Worm (Caenorhabditis elegans) whole organism, midembryonic: ENCODE data around the gene bed-2.

ENCODE experiments used
- T22C8.4 ChIP-seq: fragments of 200-800 bp; sonication (Bioruptor generic); IDR thresholded peaks from 2 replicates; pipeline ENCODE4 v1.3.6; 2022; ENCODE audit warnings: missing genetic modification characterization, missing compliant biosample characterization
- cog-1 ChIP-seq: sonication (generic microtip); optimal IDR thresholded peaks from 2 replicates; lab custom pipeline; 2016; ENCODE audit warnings: missing genetic modification characterization, missing compliant biosample characterization
- flt-1 ChIP-seq: fragments of 200-800 bp; sonication (Bioruptor generic); IDR thresholded peaks from 2 replicates; pipeline ENCODE4 v1.3.6; 2022; ENCODE audit warnings: missing genetic modification characterization, missing compliant biosample characterization
- klf-2 ChIP-seq: fragments of 200-800 bp; sonication (Bioruptor generic); conservative IDR thresholded peaks from 2 replicates; pipeline ENCODE4 v1.3.6; 2022; ENCODE audit warnings: missing genetic modification reagents, missing genetic modification characterization, missing compliant biosample characterization
- med-1 ChIP-seq: sonication (generic microtip); optimal IDR thresholded peaks from 2 replicates; lab custom pipeline; 2017; ENCODE audit warnings: missing genetic modification characterization, mild to moderate bottlenecking, missing compliant biosample characterization, antibody characterized with exemption, missing genetic modification reagents; ENCODE audit not compliant: insufficient read depth
- ref-1 ChIP-seq: fragments of 200-800 bp; sonication (Bioruptor generic); conservative IDR thresholded peaks from 2 replicates; pipeline ENCODE4 v1.3.6; 2022; ENCODE audit warnings: missing genetic modification reagents, missing genetic modification characterization, missing compliant biosample characterization
- tab-1 ChIP-seq: fragments of 200-800 bp; sonication (Bioruptor generic); IDR thresholded peaks from 2 replicates; pipeline ENCODE4 v1.3.6; 2022; ENCODE audit warnings: missing genetic modification characterization, missing compliant biosample characterization
- ztf-23 ChIP-seq: fragments of 200-800 bp; sonication (Bioruptor generic); IDR thresholded peaks from 2 replicates; pipeline ENCODE4 v1.3.6; 2022; ENCODE audit warnings: missing genetic modification reagents, missing genetic modification characterization, missing compliant biosample characterization
- ztf-29 ChIP-seq: fragments of 200-800 bp; sonication (Bioruptor generic); IDR thresholded peaks from 2 replicates; pipeline ENCODE4 v1.3.6; 2022; ENCODE audit warnings: missing genetic modification reagents, missing genetic modification characterization, missing compliant biosample characterization

Gene bed-2

DNA sequence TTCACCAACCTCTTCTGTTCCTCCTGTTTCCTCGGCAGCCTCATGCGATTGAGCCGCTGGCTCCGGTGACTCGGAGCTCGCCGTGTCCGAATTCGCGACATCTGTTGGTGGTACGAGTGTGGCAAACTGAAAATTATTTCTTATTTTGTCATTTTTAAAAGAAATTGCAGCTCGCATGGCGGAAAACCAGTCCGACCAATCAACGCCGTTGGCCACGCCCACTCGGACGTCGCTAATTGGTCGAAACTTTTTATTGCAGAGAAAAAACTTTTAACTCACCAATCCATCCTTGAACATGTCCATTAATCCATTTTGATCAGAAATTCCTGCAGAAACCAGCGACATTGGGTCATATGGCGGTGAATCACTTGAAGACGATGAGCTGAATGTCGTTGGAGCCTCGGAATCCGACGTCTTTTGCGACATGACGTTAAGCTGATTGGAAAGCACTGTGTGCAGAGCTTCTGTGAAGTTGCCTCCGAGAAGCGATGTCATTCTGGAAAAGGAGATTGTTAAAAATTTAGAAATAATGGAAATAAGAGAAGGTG, at the start of gene bed-2:
Gene bed-2 (minus strand): TSS at position 498 of the 548 bp plus-strand sequence.
- no peak for TF ChIP-seq med-1
- no peak for TF ChIP-seq tab-1 (GFP tag; lab: Robert Waterston, UW)
- no peak for TF ChIP-seq ztf-29 (GFP tag; lab: Robert Waterston, UW)
- TF ChIP-seq ztf-23 (GFP tag; lab: Robert Waterston, UW) = no peak

DNA sequence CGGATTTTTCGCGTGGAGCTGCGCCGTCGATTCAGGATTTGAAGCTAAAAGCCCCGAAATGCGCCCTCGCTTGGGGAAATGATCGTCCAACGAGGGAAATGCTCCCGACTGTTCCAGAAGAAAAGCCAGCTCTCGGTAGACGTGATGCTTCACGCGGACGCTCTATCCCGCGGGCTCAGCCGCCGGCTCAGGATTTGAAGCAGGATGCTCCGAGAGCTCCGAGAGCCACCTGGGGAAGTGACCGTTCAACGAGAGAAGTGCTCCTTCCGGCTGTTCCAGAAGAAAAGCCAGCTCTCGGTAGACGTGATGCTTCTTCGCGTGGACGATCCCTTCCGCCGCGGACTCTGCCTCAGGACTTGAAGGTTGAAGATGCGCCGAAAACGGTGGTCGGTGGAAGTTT, 40.2 kb upstream of the bed-2 start:
- no peak for TF ChIP-seq klf-2 (GFP tag; lab: Robert Waterston, UW)
- no peak for TF ChIP-seq ref-1 (GFP tag; lab: Robert Waterston, UW)
- TF ChIP-seq med-1 = no peak
- TF ChIP-seq ztf-23 (GFP tag; lab: Robert Waterston, UW) = no peak
- no peak for TF ChIP-seq tab-1 (GFP tag; lab: Robert Waterston, UW)
- no peak for TF ChIP-seq cog-1 (tag; lab: Kevin White, UChicago)
- no peak for TF ChIP-seq flt-1 (GFP tag; lab: Robert Waterston, UW)
- no peak for TF ChIP-seq ztf-29 (GFP tag; lab: Robert Waterston, UW)
- TF ChIP-seq T22C8.4 (GFP tag; lab: Robert Waterston, UW) = no peak

DNA sequence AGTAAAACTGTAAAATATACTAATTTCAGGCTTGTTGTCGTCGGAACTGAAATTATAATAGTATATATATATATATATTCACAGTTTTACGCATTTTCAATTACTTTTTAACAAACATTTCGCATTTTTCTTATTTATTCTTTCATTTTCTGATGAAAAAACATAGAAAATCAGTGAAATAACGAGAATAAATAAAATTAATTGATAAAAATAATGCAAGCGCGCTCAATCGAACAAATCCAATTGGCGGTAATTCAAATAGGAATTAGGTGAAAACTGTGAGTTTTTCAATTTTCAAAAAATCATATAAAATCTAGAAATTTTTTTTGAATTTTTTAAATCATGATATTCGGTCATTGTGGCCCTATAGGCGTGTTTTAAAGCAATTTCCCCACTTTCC, 39.5 kb upstream of the bed-2 start:
- no peak for TF ChIP-seq ztf-23 (GFP tag; lab: Robert Waterston, UW)
- no peak for TF ChIP-seq cog-1 (tag; lab: Kevin White, UChicago)
- no peak for TF ChIP-seq T22C8.4 (GFP tag; lab: Robert Waterston, UW)
- TF ChIP-seq med-1 = no peak
- TF ChIP-seq flt-1 (GFP tag; lab: Robert Waterston, UW) = no peak
- no peak for TF ChIP-seq tab-1 (GFP tag; lab: Robert Waterston, UW)
- no peak for TF ChIP-seq klf-2 (GFP tag; lab: Robert Waterston, UW)
- TF ChIP-seq ref-1 (GFP tag; lab: Robert Waterston, UW) = no peak
- TF ChIP-seq ztf-29 (GFP tag; lab: Robert Waterston, UW) = no peak

DNA sequence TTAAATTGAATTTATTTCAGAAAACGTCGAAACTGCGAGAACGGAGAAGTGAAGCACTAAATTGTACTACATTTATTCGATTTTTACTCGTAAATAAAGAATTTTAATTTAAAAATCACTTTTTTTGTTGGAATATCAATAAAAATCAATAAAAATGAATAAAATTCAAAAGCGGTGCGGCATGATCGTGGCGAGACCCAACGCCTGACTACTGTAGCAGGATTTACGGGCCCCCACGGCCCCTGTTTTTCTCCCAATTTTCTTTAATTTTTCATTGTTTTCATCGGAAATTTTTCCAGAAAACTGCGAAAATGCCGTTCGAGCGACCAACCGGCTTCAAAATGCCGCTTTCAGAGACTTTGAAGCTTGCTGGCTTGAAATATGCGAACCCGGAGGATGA, 38.2 kb upstream of the bed-2 start, which contains the start of gene Y66D12A.19:
Gene Y66D12A.19 (plus strand): TSS at position 266 of the 400 bp plus-strand sequence.
- TF ChIP-seq klf-2 (GFP tag; lab: Robert Waterston, UW) (no peak), ztf-29 (GFP tag; lab: Robert Waterston, UW) (no peak)

DNA sequence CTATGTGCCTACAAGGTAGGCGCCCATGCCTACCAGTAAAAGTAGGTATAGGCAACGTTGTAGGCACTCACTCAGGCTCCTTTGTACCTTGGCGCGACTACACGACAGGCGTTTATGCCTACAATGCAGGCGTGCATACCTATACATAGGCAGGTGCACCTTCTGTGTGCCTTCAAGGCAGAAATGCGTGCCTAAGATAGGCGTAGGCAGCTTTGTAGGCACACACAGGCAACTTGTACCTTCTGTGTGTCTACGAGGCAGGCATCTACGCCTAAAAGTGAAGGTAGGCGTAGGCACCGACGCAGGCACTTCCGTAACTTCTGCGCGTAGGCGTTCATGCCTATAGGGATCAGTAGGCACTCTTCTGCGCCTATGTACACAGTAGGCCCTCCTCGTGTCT, 35.0 kb upstream of the bed-2 start:
- 0 out of 2 replicates have a peak, but pooled peaks have one; percentile 36 for TF ChIP-seq ztf-29 (GFP tag; lab: Robert Waterston, UW)
- no peak for TF ChIP-seq T22C8.4 (GFP tag; lab: Robert Waterston, UW)

DNA sequence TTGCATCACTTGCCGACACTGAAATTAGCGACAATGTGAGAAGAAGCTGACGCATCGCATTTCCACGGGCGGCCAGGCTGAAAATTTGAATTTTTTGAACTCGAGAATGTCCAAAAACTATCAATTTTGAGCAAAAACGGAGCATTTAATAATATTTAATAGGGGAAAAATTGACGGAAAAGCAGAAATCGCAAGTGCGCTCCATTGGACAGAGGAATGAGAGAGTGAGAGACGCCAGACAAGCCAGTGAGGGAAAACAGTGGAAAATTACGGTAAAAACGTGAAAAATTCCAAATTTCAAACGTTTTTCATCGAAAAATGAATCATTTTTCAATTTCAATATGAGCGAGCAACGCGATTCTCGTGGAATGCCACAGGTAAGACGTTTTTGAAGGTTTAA, 34.6 kb upstream of the bed-2 start, which contains the start of the genes Y66D12A.21 and spe-6:
Gene Y66D12A.21 (minus strand): TSS at position 90 of the 400 bp plus-strand sequence.
Gene spe-6 (plus strand): TSS at position 276 of the 400 bp plus-strand sequence.
- TF ChIP-seq T22C8.4 (GFP tag; lab: Robert Waterston, UW) (no peak), ref-1 (GFP tag; lab: Robert Waterston, UW) (no peak), cog-1 (tag; lab: Kevin White, UChicago) (no peak), med-1 (no peak), ztf-29 (GFP tag; lab: Robert Waterston, UW) (no peak), ztf-23 (GFP tag; lab: Robert Waterston, UW) (no peak), tab-1 (GFP tag; lab: Robert Waterston, UW) (no peak), flt-1 (GFP tag; lab: Robert Waterston, UW) (no peak), klf-2 (GFP tag; lab: Robert Waterston, UW) (no peak)

DNA sequence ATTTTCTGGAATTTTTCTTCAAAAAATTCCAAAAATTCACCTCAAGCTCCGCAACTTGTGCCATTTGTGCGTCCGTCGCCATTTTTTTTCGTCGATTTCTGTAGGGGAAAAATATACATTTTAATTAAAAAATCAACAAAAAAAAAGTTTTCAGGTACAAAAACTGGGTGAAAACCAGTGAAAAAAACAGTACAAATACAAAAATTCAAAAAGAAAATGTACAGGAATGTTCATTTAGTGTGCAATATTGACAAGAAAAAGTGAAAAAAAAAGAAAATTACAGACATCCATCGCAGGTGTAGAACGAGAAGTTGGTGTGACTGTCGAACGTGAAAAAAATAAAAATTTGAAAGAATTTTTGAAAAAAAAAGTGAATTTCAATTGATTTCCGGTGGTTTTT, 32.1 kb upstream of the bed-2 start, which contains the start of gene tin-10:
Gene tin-10 (minus strand): TSS at position 101 of the 400 bp plus-strand sequence.
- TF ChIP-seq tab-1 (GFP tag; lab: Robert Waterston, UW) = no peak
- TF ChIP-seq klf-2 (GFP tag; lab: Robert Waterston, UW) = no peak
- TF ChIP-seq ztf-23 (GFP tag; lab: Robert Waterston, UW) = no peak
- TF ChIP-seq ref-1 (GFP tag; lab: Robert Waterston, UW) = no peak
- TF ChIP-seq med-1 = no peak
- TF ChIP-seq ztf-29 (GFP tag; lab: Robert Waterston, UW) = no peak
- TF ChIP-seq cog-1 (tag; lab: Kevin White, UChicago) = no peak

DNA sequence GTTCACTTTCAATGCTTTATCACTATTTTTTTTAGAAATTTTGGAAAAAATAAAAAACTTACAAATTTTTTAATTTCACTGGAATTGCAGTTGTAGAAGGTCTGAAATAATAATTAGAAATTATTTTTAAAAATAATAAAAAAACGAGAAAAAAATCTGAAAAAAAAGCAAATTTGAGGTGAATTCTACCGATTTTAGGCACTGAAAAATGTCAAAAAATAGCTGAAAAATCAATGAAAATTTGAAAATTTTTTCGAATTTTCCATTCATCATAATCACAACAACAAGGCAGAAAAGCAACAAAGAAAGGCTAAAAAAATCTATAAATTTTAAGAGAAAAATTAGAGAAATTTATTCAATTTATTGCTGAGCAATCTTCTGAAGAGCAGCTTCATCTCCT, 30.0 kb upstream of the bed-2 start, which contains the start of gene nars-2:
Gene nars-2 (minus strand): TSS at position 101 of the 400 bp plus-strand sequence.
- TF ChIP-seq ztf-29 (GFP tag; lab: Robert Waterston, UW) (no peak), klf-2 (GFP tag; lab: Robert Waterston, UW) (no peak), ztf-23 (GFP tag; lab: Robert Waterston, UW) (no peak), T22C8.4 (GFP tag; lab: Robert Waterston, UW) (no peak), flt-1 (GFP tag; lab: Robert Waterston, UW) (no peak), med-1 (no peak), tab-1 (GFP tag; lab: Robert Waterston, UW) (no peak), cog-1 (tag; lab: Kevin White, UChicago) (no peak)

DNA sequence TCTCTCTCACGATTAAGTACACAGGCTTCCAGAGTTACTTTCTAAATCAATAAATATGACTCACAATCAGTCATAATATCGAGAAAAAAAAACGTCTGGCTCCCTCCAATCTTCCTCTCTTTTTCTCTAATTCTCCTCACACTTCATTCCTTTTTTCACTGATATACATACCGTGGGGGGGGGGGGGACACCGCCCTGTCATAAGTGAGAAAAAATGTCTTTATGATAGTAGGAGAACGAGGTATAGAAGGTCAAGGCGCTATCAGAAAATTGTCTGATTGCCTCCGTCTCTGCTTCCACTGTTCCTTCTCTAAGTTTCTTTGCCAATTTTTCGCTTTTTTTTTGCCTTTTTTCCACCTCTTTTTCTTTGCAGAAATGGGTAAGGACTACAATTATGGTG, 25.9 kb upstream of the bed-2 start, which contains the start of gene Y66D12A.24:
Gene Y66D12A.24 (plus strand): TSS at position 370 of the 400 bp plus-strand sequence.
- TF ChIP-seq T22C8.4 (GFP tag; lab: Robert Waterston, UW) (no peak), ref-1 (GFP tag; lab: Robert Waterston, UW) (no peak), klf-2 (GFP tag; lab: Robert Waterston, UW) (no peak), ztf-23 (GFP tag; lab: Robert Waterston, UW) (no peak), cog-1 (tag; lab: Kevin White, UChicago) (no peak), tab-1 (GFP tag; lab: Robert Waterston, UW) (no peak), flt-1 (GFP tag; lab: Robert Waterston, UW) (no peak), ztf-29 (GFP tag; lab: Robert Waterston, UW) (no peak), med-1 (no peak)

DNA sequence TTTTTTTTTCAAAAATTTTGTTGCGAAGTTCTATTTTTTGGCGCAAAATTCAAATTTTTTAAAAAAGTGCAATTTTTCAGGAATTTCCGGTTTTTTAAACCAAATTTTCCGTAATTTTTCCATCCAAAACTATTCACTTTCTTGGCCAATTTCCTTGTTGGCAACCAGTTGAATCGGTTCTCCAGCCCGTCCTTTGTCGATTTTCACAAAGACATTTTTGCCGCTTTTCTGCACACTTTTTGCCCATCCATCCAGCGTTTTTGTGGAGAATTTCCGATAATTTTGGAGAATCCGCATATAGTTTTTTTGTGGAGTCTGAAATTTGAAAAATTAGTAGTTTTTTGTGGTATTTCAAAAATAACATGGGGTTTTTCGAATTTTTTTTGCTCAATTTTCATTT, 21.9 kb upstream of the bed-2 start:
- no peak for TF ChIP-seq ref-1 (GFP tag; lab: Robert Waterston, UW)
- no peak for TF ChIP-seq tab-1 (GFP tag; lab: Robert Waterston, UW)
- no peak for TF ChIP-seq T22C8.4 (GFP tag; lab: Robert Waterston, UW)
- no peak for TF ChIP-seq klf-2 (GFP tag; lab: Robert Waterston, UW)
- TF ChIP-seq ztf-29 (GFP tag; lab: Robert Waterston, UW) = no peak
- TF ChIP-seq ztf-23 (GFP tag; lab: Robert Waterston, UW) = no peak
- no peak for TF ChIP-seq flt-1 (GFP tag; lab: Robert Waterston, UW)
- no peak for TF ChIP-seq cog-1 (tag; lab: Kevin White, UChicago)
- TF ChIP-seq med-1 = no peak
